Fruit fly (Drosophila melanogaster): ENCODE data around the gene hry.

- TF ChIP-seq fd96Ca (GFP tag; IDR thresholded peaks at IDR 0.05) (no peak), CG4496 (GFP tag; IDR thresholded peaks at IDR 0.05) (peak; percentile 10; the same call in 1 of the 3 replicates), CG10348 (GFP tag; IDR thresholded peaks at IDR 0.05) (no peak), CG17806 (tag; optimal IDR thresholded peaks at IDR 0.05) (no peak), CG13204 (GFP tag; optimal IDR thresholded peaks at IDR 0.05) (no peak), Snoo (tag; optimal IDR thresholded peaks at IDR 0.05) (no peak), EcR (GFP tag; optimal IDR thresholded peaks at IDR 0.05) (no peak)
Observed at dm6 chr3L:8659601-8660000, 16.0 kb upstream of the hry start.

Data from whole organism, pupa.